Worm (Caenorhabditis elegans): ENCODE measurements around the gene ZC190.2.

DNA sequence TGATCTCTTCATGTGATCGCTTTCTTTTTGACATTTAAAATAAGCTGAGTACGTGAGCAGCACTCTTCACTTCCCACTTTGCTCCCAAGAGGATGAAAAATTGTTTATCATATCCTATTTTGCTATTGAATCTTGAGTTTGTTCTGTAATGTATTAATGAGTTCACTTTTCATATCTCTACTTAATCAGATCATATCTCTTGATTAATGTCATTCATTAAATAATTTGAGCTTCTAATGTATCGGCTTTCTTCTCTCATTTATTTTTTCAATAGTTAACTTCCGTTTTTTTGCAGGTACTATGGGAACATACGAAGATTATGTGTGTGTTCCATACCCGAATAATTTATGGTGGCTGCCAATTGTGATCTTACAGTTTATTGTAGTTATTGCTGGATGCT lies at the start of gene ZC190.2:
- TF ChIP-seq egl-27 (tag; optimal IDR thresholded peaks at IDR 0.05) = no peak
- TF ChIP-seq snpc-4 (tag; optimal IDR thresholded peaks at IDR 0.05) = no peak
- TF ChIP-seq hlh-11 (tag; optimal IDR thresholded peaks at IDR 0.05) = no peak
- no peak for TF ChIP-seq aly-2 (tag; optimal IDR thresholded peaks at IDR 0.05)
- TF ChIP-seq ceh-82 (tag; optimal IDR thresholded peaks at IDR 0.05) = no peak
- TF ChIP-seq nhr-237 (tag; optimal IDR thresholded peaks at IDR 0.05) = no peak
- no peak for TF ChIP-seq unc-62 (GFP tag; optimal IDR thresholded peaks at IDR 0.05 in 1 of 2)
- no peak for TF ChIP-seq unc-62 (tag; optimal IDR thresholded peaks at IDR 0.05)
- no peak for TF ChIP-seq unc-39 (tag; optimal IDR thresholded peaks at IDR 0.05)
